Worm (Caenorhabditis elegans) whole organism, L1 larva: ENCODE data around the gene act-3.

Source experiments
- blmp-1 ChIP-seq: fragments of 150-350 bp; optimal IDR thresholded peaks from 2 replicates; lab custom pipeline; 2014; ENCODE audit warnings: missing biosample characterization, missing genetic modification characterization
- ets-5 ChIP-seq: fragments of 200-800 bp; sonication (Bioruptor generic); IDR thresholded peaks from 2 replicates; pipeline ENCODE4 v1.3.6; 2022; ENCODE audit warnings: missing genetic modification characterization, missing compliant biosample characterization
- fos-1 ChIP-seq: fragments of 150-350 bp; optimal IDR thresholded peaks from 2 replicates; lab custom pipeline; 2014; ENCODE audit warnings: missing biosample characterization, missing genetic modification characterization
- grh-1 ChIP-seq: fragments of 200-800 bp; sonication (Bioruptor generic); IDR thresholded peaks from 2 replicates; pipeline ENCODE4 v1.3.6; 2022; ENCODE audit warnings: missing genetic modification reagents, missing genetic modification characterization, missing compliant biosample characterization
- lsy-2 ChIP-seq, 2 experiments: fragments of 150-350 bp; optimal IDR thresholded peaks; 2 replicates each; lab custom pipeline; 2014; ENCODE audit warnings: missing biosample characterization in 2 of 2, missing genetic modification characterization in 2 of 2
- nhr-90 ChIP-seq: sonication (generic microtip); optimal IDR thresholded peaks from 2 replicates; lab custom pipeline; 2016; ENCODE audit warnings: mild to moderate bottlenecking, missing genetic modification characterization, missing compliant biosample characterization; ENCODE audit not compliant: poor library complexity
- pag-3 ChIP-seq: sonication (generic microtip); optimal IDR thresholded peaks from 2 replicates; lab custom pipeline; 2017; ENCODE audit warnings: missing genetic modification characterization, mild to moderate bottlenecking, missing compliant biosample characterization, antibody characterized with exemption, borderline replicate concordance; ENCODE audit not compliant: insufficient read depth
- skn-1 ChIP-seq: fragments of 150-350 bp; optimal IDR thresholded peaks from 2 replicates; lab custom pipeline; 2014; ENCODE audit warnings: missing biosample characterization, missing genetic modification characterization
- unc-62 ChIP-seq: fragments of 150-350 bp; optimal IDR thresholded peaks from 2 replicates; lab custom pipeline; 2014; ENCODE audit warnings: missing biosample characterization, missing genetic modification reagents, missing genetic modification characterization
- vab-15 ChIP-seq: sonication (generic microtip); optimal IDR thresholded peaks from 2 replicates; lab custom pipeline; 2017; ENCODE audit warnings: missing genotype, mild to moderate bottlenecking, missing genetic modification characterization, missing compliant biosample characterization
- ztf-11 ChIP-seq, 2 experiments: sonication (generic microtip); optimal IDR thresholded peaks; 2 replicates each; lab custom pipeline; 2016 to 2017; ENCODE audit warnings: missing genetic modification characterization in 2 of 2, missing biosample characterization in 1 of 2, missing compliant biosample characterization in 1 of 2
- ztf-4 ChIP-seq: fragments of 150-350 bp; optimal IDR thresholded peaks from 2 replicates; lab custom pipeline; 2014; ENCODE audit warnings: missing biosample characterization, missing genetic modification characterization

DNA sequence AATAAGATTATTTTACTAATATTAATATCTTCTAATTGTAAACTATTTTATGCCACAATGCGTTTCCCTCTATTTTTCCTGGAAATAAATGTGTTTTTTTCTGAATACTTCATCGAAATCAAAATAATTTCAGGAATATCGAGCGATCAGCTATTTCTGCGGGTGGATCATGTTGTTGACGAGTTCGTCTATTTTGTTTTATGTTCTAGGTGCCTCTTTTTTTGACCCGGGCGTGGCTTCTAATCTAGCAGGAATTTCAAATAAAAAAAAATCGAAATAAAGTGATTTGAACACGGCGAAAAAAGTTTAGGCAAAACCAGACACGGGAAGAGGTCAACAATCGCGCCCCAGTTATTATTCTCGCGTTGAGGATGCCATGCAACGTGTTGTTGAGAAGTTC is 22.4 kb downstream of the act-3 start, which contains the start of gene T04C12.33:
- TF ChIP-seq ztf-11 (tag; optimal IDR thresholded peaks at IDR 0.05; lab: Kevin White, UChicago) = no peak
- no peak for TF ChIP-seq pag-3
- no peak for TF ChIP-seq vab-15 (tag; lab: Kevin White, UChicago)
- TF ChIP-seq ztf-4 = no peak
- no peak for TF ChIP-seq unc-62 (GFP tag; lab: Kevin White, UChicago)
- no peak for TF ChIP-seq fos-1
- no peak for TF ChIP-seq lsy-2 (tag; optimal IDR thresholded peaks at IDR 0.05; lab: Kevin White, UChicago)
- no peak for TF ChIP-seq ets-5 (GFP tag; lab: Robert Waterston, UW)
- no peak for TF ChIP-seq nhr-90 (tag; lab: Kevin White, UChicago)
- no peak for TF ChIP-seq skn-1
- no peak for TF ChIP-seq grh-1
- no peak for TF ChIP-seq blmp-1
